Fruit fly (Drosophila melanogaster): ENCODE data around the gene sty.

- TF ChIP-seq ss (GFP tag; optimal IDR thresholded peaks at IDR 0.05) (peak; percentile 10 to 22), dsx (GFP tag; optimal IDR thresholded peaks at IDR 0.05; ENCODE audit: poor library complexity, severe bottlenecking) (peak; percentile 51), CG31627 (GFP tag; optimal IDR thresholded peaks at IDR 0.05) (no peak), Ets21C (GFP tag; optimal IDR thresholded peaks at IDR 0.05) (no peak), lz (GFP tag; optimal IDR thresholded peaks at IDR 0.05) (no peak), CG32006 (GFP tag; optimal IDR thresholded peaks at IDR 0.05) (no peak), cyc (GFP tag; optimal IDR thresholded peaks at IDR 0.05) (no peak), svp (GFP tag) (peak; percentile 20), net (GFP tag; optimal IDR thresholded peaks at IDR 0.05) (no peak), CG3032 (tag; optimal IDR thresholded peaks at IDR 0.05) (no peak), Met (GFP tag; optimal IDR thresholded peaks at IDR 0.05) (no peak)
Measured at dm6 chr3L:3420237-3420643, 4.5 kb downstream of the sty start.
